Fruit fly (Drosophila melanogaster) whole organism, embryonic: ENCODE measurements around the gene CG44355.

Experiments
- CG11247 ChIP-seq: fragments of 200-800 bp; sonication (Bioruptor generic); IDR thresholded peaks from 2 replicates; pipeline ENCODE4 v1.3.6; 2022; ENCODE audit warnings: missing biosample characterization, missing genetic modification characterization
- Ssrp ChIP-seq: fragments of 200-800 bp; sonication (Bioruptor generic); optimal IDR thresholded peaks from 2 replicates; lab custom pipeline; 2018; ENCODE audit warnings: missing biosample characterization, mild to moderate bottlenecking, missing genetic modification characterization, moderate library complexity
- crol ChIP-seq: fragments of 200-800 bp; sonication (Bioruptor generic); IDR thresholded peaks from 2 replicates; pipeline ENCODE4 v1.3.6; 2022; ENCODE audit warnings: missing biosample characterization, missing genetic modification characterization
- gsb-n ChIP-seq: fragments of 200-800 bp; sonication (Bioruptor generic); optimal IDR thresholded peaks from 3 replicates; lab custom pipeline; 2018; ENCODE audit warnings: missing biosample characterization, mild to moderate bottlenecking, missing genetic modification characterization
- p53 ChIP-seq: fragments of 200-800 bp; sonication (Bioruptor generic); optimal IDR thresholded peaks from 2 replicates; lab custom pipeline; 2016; ENCODE audit warnings: missing biosample characterization, missing genetic modification characterization
- psq ChIP-seq: fragments of 200-800 bp; sonication (Bioruptor generic); optimal IDR thresholded peaks from 2 replicates; lab custom pipeline; 2017; ENCODE audit warnings: missing biosample characterization, missing genetic modification characterization

- TF ChIP-seq crol (GFP tag; lab: Robert Waterston, UW) (no peak), gsb-n (tag; lab: Kevin White, UChicago) (no peak), p53 (GFP tag; lab: Kevin White, UChicago) (no peak), CG11247 (no peak), Ssrp (tag; lab: Kevin White, UChicago) (no peak), psq (GFP tag; lab: Kevin White, UChicago) (no peak)
Observed at dm6 chr3L:12329549-12329948, 18.9 kb downstream of the CG44355 start.
